Fruit fly (Drosophila melanogaster): Measurements from ENCODE around the gene CG11334.

CG11334 gene

DNA sequence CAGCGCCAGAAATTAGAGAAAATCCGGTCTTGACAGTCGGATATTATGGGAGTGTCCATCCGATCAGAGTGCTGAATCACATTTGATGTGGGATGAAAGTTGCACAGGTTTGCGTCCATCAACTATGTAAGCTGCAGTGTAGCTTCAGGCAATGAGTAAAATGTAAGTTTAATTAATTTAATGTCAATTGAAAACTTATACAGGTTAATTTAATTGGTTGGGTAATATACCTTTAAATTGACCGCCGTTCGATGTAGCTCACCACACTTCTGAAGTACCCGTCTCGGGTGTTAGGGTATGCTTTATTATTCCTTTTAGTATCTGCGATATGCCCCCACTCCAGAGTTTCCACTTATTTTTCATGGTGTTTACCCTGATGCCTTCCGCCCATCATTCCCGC, 38.4 kb downstream of the CG11334 start (continued):
- TF ChIP-seq sisA (GFP tag; IDR thresholded peaks at IDR 0.05), result peak; percentile 8; the same call in 1 of the 2 replicates
- peak; percentile 29 for TF ChIP-seq lilli (GFP tag; optimal IDR thresholded peaks at IDR 0.05)
- peak; percentile 39; the same call in 1 of the 2 replicates for TF ChIP-seq CG10366 (GFP tag; IDR thresholded peaks at IDR 0.05)
- TF ChIP-seq Awh (GFP tag; IDR thresholded peaks at IDR 0.05), result 0 out of 2 replicates have a peak, but pooled peaks have one; percentile 21
- peak; percentile 68 for TF ChIP-seq row (GFP tag; IDR thresholded peaks at IDR 0.05)
- peak; percentile 8 for TF ChIP-seq cwo (GFP tag; optimal IDR thresholded peaks at IDR 0.05)
- no peak for TF ChIP-seq HLH4C (GFP tag; IDR thresholded peaks at IDR 0.05; ENCODE audit: partially characterized antibody)
- TF ChIP-seq CG7839 (tag; optimal IDR thresholded peaks at IDR 0.05), result peak; percentile 32
- TF ChIP-seq CG14441 (GFP tag; IDR thresholded peaks at IDR 0.05), result peak; percentile 58
- peak; percentile 31 for TF ChIP-seq CG12769 (tag; optimal IDR thresholded peaks at IDR 0.05)
- peak; percentile 55 for TF ChIP-seq Ptx1 (GFP tag; IDR thresholded peaks at IDR 0.05)
- peak; percentile 38 for TF ChIP-seq HHEX (GFP tag; optimal IDR thresholded peaks at IDR 0.05)
- TF ChIP-seq CG32767 (GFP tag; IDR thresholded peaks at IDR 0.05), result 0 out of 2 replicates have a peak, but pooled peaks have one; percentile 10
- TF ChIP-seq E2f2 (GFP tag; IDR thresholded peaks at IDR 0.05), result peak; percentile 36; the same call in 1 of the 2 replicates
- no peak for TF ChIP-seq CG9876 (GFP tag; optimal IDR thresholded peaks at IDR 0.05)
- no peak for TF ChIP-seq CG2712 (tag; optimal IDR thresholded peaks at IDR 0.05)
- peak; percentile 40 for TF ChIP-seq Fer1 (GFP tag; optimal IDR thresholded peaks at IDR 0.05)
- TF ChIP-seq Sox102F (GFP tag; optimal IDR thresholded peaks at IDR 0.05), result peak; percentile 19
- TF ChIP-seq pan (optimal IDR thresholded peaks at IDR 0.05), result no peak
- peak in 1 of 2 experiments; percentile 32 for TF ChIP-seq pan (GFP tag; optimal IDR thresholded peaks at IDR 0.05 in 1 of 2, IDR thresholded peaks at IDR 0.05 in 1 of 2)
- no peak for TF ChIP-seq mld (GFP tag; IDR thresholded peaks at IDR 0.05; ENCODE audit: partially characterized antibody)
- peak; percentile 20 for TF ChIP-seq CG9609 (GFP tag; optimal IDR thresholded peaks at IDR 0.05)
- TF ChIP-seq Oli (tag; optimal IDR thresholded peaks at IDR 0.05), result peak; percentile 12
- TF ChIP-seq CG30431 (GFP tag; optimal IDR thresholded peaks at IDR 0.05), result no peak
- no peak for TF ChIP-seq ato (GFP tag; IDR thresholded peaks at IDR 0.05; ENCODE audit: partially characterized antibody)
- TF ChIP-seq CG4707 (GFP tag; optimal IDR thresholded peaks at IDR 0.05), result no peak
- peak; percentile 69 for TF ChIP-seq Med (GFP tag)
- no peak for TF ChIP-seq usp (GFP tag; optimal IDR thresholded peaks at IDR 0.05)
- no peak for TF ChIP-seq yki (optimal IDR thresholded peaks at IDR 0.05)
- no peak for TF ChIP-seq eyg (GFP tag; optimal IDR thresholded peaks at IDR 0.05)
- TF ChIP-seq dmrt99B (tag; optimal IDR thresholded peaks at IDR 0.05), result peak; percentile 46
- TF ChIP-seq seq (GFP tag; IDR thresholded peaks at IDR 0.05), result 0 out of 2 replicates have a peak, but pooled peaks have one; percentile 23
- TF ChIP-seq CG17328 (GFP tag; IDR thresholded peaks at IDR 0.05), result peak; percentile 40; the same call in 1 of the 2 replicates
- TF ChIP-seq CG6272 (GFP tag; IDR thresholded peaks at IDR 0.05), result no peak
- TF ChIP-seq sc (optimal IDR thresholded peaks at IDR 0.05), result no peak
- TF ChIP-seq sc (GFP tag; optimal IDR thresholded peaks at IDR 0.05), result no peak
- 0 out of 3 replicates have a peak, but pooled peaks have one; percentile 22 for TF ChIP-seq CG11456 (GFP tag; IDR thresholded peaks at IDR 0.05)
- no peak for TF ChIP-seq CG9817 (tag; optimal IDR thresholded peaks at IDR 0.05)
- TF ChIP-seq ase (GFP tag; IDR thresholded peaks at IDR 0.05), result peak; percentile 34; the same call in 1 of the 3 replicates
- peak; percentile 23 for TF ChIP-seq CG3281 (GFP tag; optimal IDR thresholded peaks at IDR 0.05)
- TF ChIP-seq CG11695 (GFP tag; IDR thresholded peaks at IDR 0.05), result peak; percentile 53; the same call in 1 of the 3 replicates
- TF ChIP-seq CG9215 (GFP tag; IDR thresholded peaks at IDR 0.05), result peak; percentile 15; the same call in 1 of the 2 replicates
- TF ChIP-seq Drgx (GFP tag; IDR thresholded peaks at IDR 0.05), result peak; percentile 46; the same call in 1 of the 2 replicates
- no peak for TF ChIP-seq CG13123 (GFP tag; optimal IDR thresholded peaks at IDR 0.05)
- TF ChIP-seq Poxn (GFP tag; IDR thresholded peaks at IDR 0.05), result no peak
- TF ChIP-seq hth (optimal IDR thresholded peaks at IDR 0.05), result no peak
- no peak for TF ChIP-seq Hey (tag; optimal IDR thresholded peaks at IDR 0.05)
- peak; percentile 32; the same call in 1 of the 2 replicates for TF ChIP-seq CG14667 (GFP tag; IDR thresholded peaks at IDR 0.05)
- TF ChIP-seq abd-A (tag; optimal IDR thresholded peaks at IDR 0.05), result peak; percentile 40
- TF ChIP-seq Optix (GFP tag; IDR thresholded peaks at IDR 0.05), result 0 out of 3 replicates have a peak, but pooled peaks have one; percentile 18
- peak; percentile 61 for TF ChIP-seq slbo (GFP tag; IDR thresholded peaks at IDR 0.05)
- no peak for TF ChIP-seq CG2116 (GFP tag; optimal IDR thresholded peaks at IDR 0.05)
